Fruit fly (Drosophila melanogaster) S2 (cell line): ENCODE results near the gene Gr39b.

Experiments
- CG8478 ChIP-seq: fragments of >200 bp; optimal IDR thresholded peaks from 2 replicates; lab custom pipeline; 2018
- CTCF ChIP-seq, 2 experiments: fragments of >200 bp; optimal IDR thresholded peaks; 2 replicates each; lab custom pipeline; 2018

dm6 chr2L:21367296-21367695, 2.2 kb downstream of the Gr39b start:
- TF ChIP-seq CTCF (optimal IDR thresholded peaks at IDR 0.05; lab: Kevin White, UChicago) (no peak), CG8478 (lab: Kevin White, UChicago) (no peak)
